Worm (Caenorhabditis elegans) whole organism, L4/young adult: ENCODE measurements around the gene F28H7.8.

Experiments used
- W03F9.2 ChIP-seq: fragments of 150-350 bp; optimal IDR thresholded peaks from 2 replicates; lab custom pipeline; 2014; ENCODE audit warnings: missing biosample characterization, missing genetic modification characterization
- dao-5 ChIP-seq: sonication (generic microtip); optimal IDR thresholded peaks from 2 replicates; lab custom pipeline; 2016; ENCODE audit warnings: missing genotype, missing genetic modification characterization, moderate library complexity, missing compliant biosample characterization

DNA sequence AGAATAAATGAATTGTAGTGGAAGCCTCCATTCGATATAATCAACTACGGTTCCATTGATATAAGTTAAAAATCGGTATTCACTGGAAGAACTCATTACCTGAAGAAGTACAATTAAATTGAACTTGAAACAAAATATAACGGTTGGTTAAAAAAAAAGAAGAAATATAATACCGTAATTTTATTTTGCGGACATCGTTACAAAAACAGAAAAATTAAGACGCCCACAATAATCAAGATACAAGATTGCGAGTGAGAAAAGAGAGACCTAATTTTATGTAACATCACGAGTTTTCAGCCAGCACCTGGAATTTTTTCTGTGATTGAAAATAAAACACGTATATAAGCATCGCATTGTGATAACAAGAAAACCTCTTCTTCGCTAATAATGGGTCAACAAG, 3.9 kb downstream of the F28H7.8 start, which contains the start of gene sre-6:
- TF ChIP-seq dao-5 (tag; lab: Kevin White, UChicago) (no peak), W03F9.2 (tag; lab: Kevin White, UChicago) (no peak)
